Worm (Caenorhabditis elegans): ENCODE results near the gene ZK1128.7.

- no peak for TF ChIP-seq snpc-4 (tag; optimal IDR thresholded peaks at IDR 0.05)
- no peak for TF ChIP-seq unc-39 (tag; optimal IDR thresholded peaks at IDR 0.05)
- TF ChIP-seq lin-13 (GFP tag; optimal IDR thresholded peaks at IDR 0.05) = no peak
- TF ChIP-seq aly-2 (tag; optimal IDR thresholded peaks at IDR 0.05) = no peak
- TF ChIP-seq lin-39 (tag; optimal IDR thresholded peaks at IDR 0.05) = no peak
- no peak for TF ChIP-seq dpl-1 (GFP tag; optimal IDR thresholded peaks at IDR 0.05)
- no peak for TF ChIP-seq fos-1 (tag; optimal IDR thresholded peaks at IDR 0.05)
- no peak for TF ChIP-seq dve-1 (tag; optimal IDR thresholded peaks at IDR 0.05; ENCODE audit: insufficient read depth)
- no peak for TF ChIP-seq ztf-11 (tag; optimal IDR thresholded peaks at IDR 0.05)
- no peak for TF ChIP-seq php-3 (GFP tag; IDR thresholded peaks at IDR 0.05)
- no peak for TF ChIP-seq aha-1 (tag)
- TF ChIP-seq pqm-1 (tag; optimal IDR thresholded peaks at IDR 0.05) = no peak
- peak in 1 of 2 experiments; percentile 99 for TF ChIP-seq unc-62 (GFP tag; optimal IDR thresholded peaks at IDR 0.05 in 1 of 2)
- no peak for TF ChIP-seq unc-62 (tag; optimal IDR thresholded peaks at IDR 0.05)
- no peak for TF ChIP-seq jun-1 (tag; optimal IDR thresholded peaks at IDR 0.05)
Observed at ce11 chrIII:10178023-10178422, 41.2 kb downstream of the ZK1128.7 start.
